Fruit fly (Drosophila melanogaster): ENCODE data around the gene CG31076.

Gene CG31076

DNA sequence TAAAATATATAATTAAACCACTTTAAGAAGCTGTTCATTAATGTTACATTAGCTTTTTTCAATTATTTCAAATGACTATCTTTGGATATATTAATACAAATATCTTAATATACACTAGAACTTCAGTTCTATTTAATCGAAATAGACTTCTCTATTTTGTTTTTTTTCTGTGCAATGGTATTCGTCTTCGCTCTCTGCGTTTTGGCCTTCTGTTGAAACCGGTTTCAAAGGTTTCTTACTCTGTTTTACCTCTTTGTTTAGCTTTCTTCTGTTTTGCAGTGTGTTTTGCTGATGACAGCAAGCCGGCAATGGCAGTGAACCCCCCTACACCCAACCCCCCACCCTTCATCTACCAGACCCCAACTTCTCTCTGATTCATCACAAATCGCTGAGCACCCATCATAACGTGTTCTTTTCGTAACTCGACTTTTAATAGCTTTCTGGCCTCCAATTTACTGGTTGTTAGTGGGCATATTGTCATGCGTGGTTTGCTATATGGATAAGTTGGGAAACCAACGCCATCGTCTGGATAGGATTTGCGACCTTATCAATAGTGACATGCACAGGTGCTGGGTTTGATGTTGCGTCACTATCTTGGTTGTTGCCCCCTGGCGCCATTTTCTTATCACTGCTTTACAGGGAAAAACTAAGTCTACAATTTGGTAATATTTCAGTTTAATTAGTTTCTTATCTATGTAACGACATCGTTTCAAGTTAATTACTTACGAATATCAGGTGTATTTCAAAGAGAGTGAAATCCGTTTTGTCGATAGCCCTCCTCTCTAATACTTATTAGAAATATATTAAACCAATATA is 20.6 kb downstream of the CG31076 start:
- TF ChIP-seq CG4496 (GFP tag; IDR thresholded peaks at IDR 0.05) (0 out of 3 replicates have a peak, but pooled peaks have one; percentile 40), gl (tag; optimal IDR thresholded peaks at IDR 0.05) (peak; percentile 21), EcR (GFP tag; optimal IDR thresholded peaks at IDR 0.05) (peak; percentile 92), CG34367 (tag; optimal IDR thresholded peaks at IDR 0.05) (peak; percentile 0), CG9948 (tag; optimal IDR thresholded peaks at IDR 0.05) (peak; percentile 51), Snoo (tag; optimal IDR thresholded peaks at IDR 0.05) (no peak), CG15710 (tag; optimal IDR thresholded peaks at IDR 0.05) (peak; percentile 38), Ets98B (GFP tag; IDR thresholded peaks at IDR 0.05) (no peak), fd96Ca (GFP tag; IDR thresholded peaks at IDR 0.05) (peak; percentile 64; the same call in 1 of the 3 replicates)

DNA sequence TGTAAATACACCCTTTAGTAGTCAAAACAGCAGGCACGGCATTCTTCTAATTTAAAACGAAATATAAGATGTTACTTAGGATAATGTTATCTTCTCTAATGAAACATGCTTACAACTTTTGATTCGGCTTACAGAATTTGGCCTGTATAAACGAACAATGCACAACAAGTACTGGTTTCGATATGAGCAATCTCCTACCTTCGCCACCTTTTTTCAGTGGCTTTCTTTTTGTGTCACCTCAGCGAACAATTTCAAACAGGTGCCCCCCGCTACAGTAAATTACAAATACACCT is 21.4 kb downstream of the CG31076 start:
- TF ChIP-seq CG8159 (tag; optimal IDR thresholded peaks at IDR 0.05) (no peak), CG8301 (tag; optimal IDR thresholded peaks at IDR 0.05) (no peak), CG13204 (GFP tag; optimal IDR thresholded peaks at IDR 0.05) (no peak), CG14655 (GFP tag; optimal IDR thresholded peaks at IDR 0.05) (no peak), CG12605 (GFP tag; IDR thresholded peaks at IDR 0.05) (no peak), Pif1B (GFP tag; optimal IDR thresholded peaks at IDR 0.05) (no peak), fd96Ca (GFP tag; IDR thresholded peaks at IDR 0.05) (no peak), Snoo (tag; optimal IDR thresholded peaks at IDR 0.05) (no peak), CG15710 (tag; optimal IDR thresholded peaks at IDR 0.05) (no peak), Pif1A (GFP tag; optimal IDR thresholded peaks at IDR 0.05) (no peak), EcR (GFP tag; optimal IDR thresholded peaks at IDR 0.05) (no peak), CG34367 (tag; optimal IDR thresholded peaks at IDR 0.05) (no peak), CG10348 (GFP tag; IDR thresholded peaks at IDR 0.05) (no peak), CG4496 (GFP tag; IDR thresholded peaks at IDR 0.05) (no peak), CG17806 (tag; optimal IDR thresholded peaks at IDR 0.05) (no peak), gl (tag; optimal IDR thresholded peaks at IDR 0.05) (no peak)

DNA sequence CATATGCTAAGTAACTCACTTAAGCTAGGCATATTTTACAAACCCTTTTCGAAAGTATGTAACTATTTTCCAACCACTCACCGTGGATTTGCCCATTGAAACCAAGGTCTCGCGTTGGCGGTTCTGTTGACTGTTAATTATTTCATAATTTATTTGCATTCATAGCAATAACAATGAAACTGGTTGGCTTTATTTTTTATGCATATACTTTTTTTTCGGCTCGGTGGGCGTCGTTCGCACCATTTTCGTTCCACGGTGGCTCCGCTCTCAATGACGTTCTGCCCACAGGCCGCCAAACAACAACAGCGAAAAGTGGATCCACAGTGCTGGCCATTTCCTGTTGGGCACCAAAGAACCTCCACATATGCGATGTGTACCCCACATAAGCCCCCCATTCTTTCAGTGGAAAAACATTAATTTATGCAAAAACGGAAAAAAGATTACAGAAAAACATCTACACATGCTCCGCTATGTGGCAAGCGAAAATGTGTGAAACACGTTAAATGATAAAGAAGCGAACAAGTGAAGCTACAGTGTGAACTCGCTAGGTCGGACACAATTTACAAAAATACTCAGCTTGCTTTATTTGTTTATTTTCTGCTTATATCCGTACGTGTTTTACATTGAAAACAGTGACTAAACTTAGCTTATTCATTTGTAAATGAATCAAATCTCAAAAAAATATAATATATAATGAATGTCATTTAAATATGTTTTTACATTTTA is 21.9 kb downstream of the CG31076 start:
- TF ChIP-seq CG10348 (GFP tag; IDR thresholded peaks at IDR 0.05) (no peak), Snoo (tag; optimal IDR thresholded peaks at IDR 0.05) (peak; percentile 38), Pif1B (GFP tag; optimal IDR thresholded peaks at IDR 0.05) (peak; percentile 3), CG32121 (GFP tag; IDR thresholded peaks at IDR 0.05) (peak; percentile 75), CG4496 (GFP tag; IDR thresholded peaks at IDR 0.05) (peak; percentile 77), Ets98B (GFP tag; IDR thresholded peaks at IDR 0.05) (peak; percentile 67), CG8159 (tag; optimal IDR thresholded peaks at IDR 0.05) (peak; percentile 49), rn (GFP tag; IDR thresholded peaks at IDR 0.05) (no peak; the same call in 1 of the 2 replicates), CG34367 (tag; optimal IDR thresholded peaks at IDR 0.05) (peak; percentile 8), CG9948 (tag; optimal IDR thresholded peaks at IDR 0.05) (peak; percentile 5), Pif1A (GFP tag; optimal IDR thresholded peaks at IDR 0.05) (no peak), fd96Ca (GFP tag; IDR thresholded peaks at IDR 0.05) (peak; percentile 71; the same call in 2 of the 3 replicates), CG17806 (tag; optimal IDR thresholded peaks at IDR 0.05) (no peak), CG8301 (tag; optimal IDR thresholded peaks at IDR 0.05) (peak; percentile 39), CG14655 (GFP tag; optimal IDR thresholded peaks at IDR 0.05) (peak; percentile 46), CG15710 (tag; optimal IDR thresholded peaks at IDR 0.05) (peak; percentile 9), CG12605 (GFP tag; IDR thresholded peaks at IDR 0.05) (peak; percentile 1; the same call in 1 of the 2 replicates)

DNA sequence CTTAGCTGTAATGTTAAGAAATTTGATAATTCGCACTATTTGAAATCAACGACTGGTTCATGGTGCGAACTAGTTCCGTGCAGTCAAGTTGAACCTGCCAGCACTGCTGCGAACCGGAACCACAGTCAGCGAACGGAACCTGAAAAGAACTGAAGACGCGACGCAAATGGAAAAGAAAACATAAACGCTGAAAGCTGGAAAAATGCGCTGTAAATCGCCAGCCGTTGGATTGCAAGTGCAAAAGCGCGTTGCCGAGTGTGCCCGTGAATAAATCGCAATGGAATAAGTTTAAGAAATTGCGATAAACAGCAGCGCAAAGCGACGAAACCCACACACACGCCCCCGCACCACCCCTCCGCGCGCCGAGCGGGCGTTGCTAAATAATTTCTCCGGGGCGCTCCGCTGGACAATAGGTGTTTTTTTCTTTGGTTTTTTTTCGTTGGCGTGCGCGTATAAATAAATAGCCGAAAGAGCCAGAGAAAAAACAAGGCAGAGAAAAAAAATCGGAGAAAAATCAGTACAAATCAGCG is 22.8 kb downstream of the CG31076 start, which contains the start of gene CG5521:
CG5521 (plus strand) TSS at position 137 of the 530 bp plus-strand sequence.
- no peak for TF ChIP-seq CG12605 (GFP tag; IDR thresholded peaks at IDR 0.05)
- TF ChIP-seq fd96Ca (GFP tag; IDR thresholded peaks at IDR 0.05) = no peak
- TF ChIP-seq CG34367 (tag; optimal IDR thresholded peaks at IDR 0.05) = no peak
- TF ChIP-seq CG4496 (GFP tag; IDR thresholded peaks at IDR 0.05) = peak; percentile 45; the same call in 1 of the 3 replicates
- TF ChIP-seq CG17806 (tag; optimal IDR thresholded peaks at IDR 0.05) = no peak
- peak; percentile 25 for TF ChIP-seq D1 (tag; optimal IDR thresholded peaks at IDR 0.05)
- TF ChIP-seq CG8159 (tag; optimal IDR thresholded peaks at IDR 0.05) = no peak
- peak; percentile 53 for TF ChIP-seq CG13204 (GFP tag; optimal IDR thresholded peaks at IDR 0.05)
- TF ChIP-seq gl (tag; optimal IDR thresholded peaks at IDR 0.05) = no peak
- no peak for TF ChIP-seq EcR (GFP tag; optimal IDR thresholded peaks at IDR 0.05)

DNA sequence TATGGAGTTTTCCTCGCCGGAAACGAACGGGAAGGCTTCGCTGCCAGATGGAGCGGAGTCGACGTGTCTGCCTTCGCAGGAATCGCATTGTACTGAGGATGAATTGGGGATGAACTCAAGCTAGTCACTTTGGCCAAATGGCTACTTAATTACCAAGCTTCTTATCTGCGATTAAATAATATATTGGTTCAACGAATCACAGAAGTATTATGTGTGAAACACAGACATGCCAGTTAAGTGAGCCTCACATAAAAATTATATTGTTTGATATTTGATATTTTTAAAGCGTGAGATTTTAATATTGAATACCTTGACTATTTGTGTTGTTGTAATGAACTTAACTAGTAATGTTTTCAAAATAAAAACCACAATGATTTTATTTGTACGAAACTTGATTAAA is 23.3 kb downstream of the CG31076 start, which contains the start of gene Gr97a:
Gr97a (minus strand) TSS at position 101 of the 400 bp plus-strand sequence.
- TF ChIP-seq rn (GFP tag; IDR thresholded peaks at IDR 0.05) (no peak), CG10348 (GFP tag; IDR thresholded peaks at IDR 0.05) (no peak), Snoo (tag; optimal IDR thresholded peaks at IDR 0.05) (no peak), CG17806 (tag; optimal IDR thresholded peaks at IDR 0.05) (no peak), D1 (tag; optimal IDR thresholded peaks at IDR 0.05) (no peak), CG34367 (tag; optimal IDR thresholded peaks at IDR 0.05) (no peak), CG14655 (GFP tag; optimal IDR thresholded peaks at IDR 0.05) (no peak), Pif1A (GFP tag; optimal IDR thresholded peaks at IDR 0.05) (no peak), Ets98B (GFP tag; IDR thresholded peaks at IDR 0.05) (no peak), CG8159 (tag; optimal IDR thresholded peaks at IDR 0.05) (no peak), CG4496 (GFP tag; IDR thresholded peaks at IDR 0.05) (no peak), fd96Ca (GFP tag; IDR thresholded peaks at IDR 0.05) (no peak), EcR (GFP tag; optimal IDR thresholded peaks at IDR 0.05) (no peak), Pif1B (GFP tag; optimal IDR thresholded peaks at IDR 0.05) (no peak), gl (tag; optimal IDR thresholded peaks at IDR 0.05) (no peak), CG12605 (GFP tag; IDR thresholded peaks at IDR 0.05) (no peak), CG8301 (tag; optimal IDR thresholded peaks at IDR 0.05) (no peak), CG32121 (GFP tag; IDR thresholded peaks at IDR 0.05) (no peak)
